Worm (Caenorhabditis elegans) whole organism, L3 larva: ENCODE measurements around the gene F49C12.6.

Source experiments
- ama-1 ChIP-seq: fragments of 150-350 bp; optimal IDR thresholded peaks from 2 replicates; lab custom pipeline; 2018
- ceh-9 ChIP-seq: sonication (generic microtip); optimal IDR thresholded peaks from 2 replicates; lab custom pipeline; 2018; ENCODE audit warnings: missing biosample characterization, missing genetic modification characterization
- fkh-10 ChIP-seq: sonication (generic microtip); optimal IDR thresholded peaks from 2 replicates; lab custom pipeline; 2017; ENCODE audit warnings: missing biosample characterization, missing genetic modification reagents, missing genetic modification characterization
- lin-15B ChIP-seq: fragments of 150-350 bp; optimal IDR thresholded peaks from 2 replicates; lab custom pipeline; 2014; ENCODE audit warnings: missing biosample characterization, missing genetic modification characterization
- nhr-237 ChIP-seq: fragments of 150-350 bp; optimal IDR thresholded peaks from 2 replicates; lab custom pipeline; 2014; ENCODE audit warnings: missing biosample characterization, missing genetic modification characterization
- skn-1 ChIP-seq: fragments of 150-350 bp; optimal IDR thresholded peaks from 2 replicates; lab custom pipeline; 2014; ENCODE audit warnings: missing biosample characterization, missing genetic modification characterization
- unc-62 ChIP-seq: fragments of 150-350 bp; sonication (generic microtip); optimal IDR thresholded peaks from 4 replicates; lab custom pipeline; 2014; ENCODE audit warnings: missing biosample characterization, missing genetic modification reagents, missing genetic modification characterization

- no peak for TF ChIP-seq fkh-10 (GFP tag; lab: Kevin White, UChicago)
- no peak for TF ChIP-seq ama-1 (lab: Kevin White, UChicago)
- no peak for TF ChIP-seq lin-15B
- no peak for TF ChIP-seq nhr-237
- TF ChIP-seq unc-62 (GFP tag; lab: Kevin White, UChicago) = no peak
- no peak for TF ChIP-seq ceh-9 (tag; lab: Kevin White, UChicago)
- TF ChIP-seq skn-1 (tag; lab: Kevin White, UChicago) = no peak
Measured at ce11 chrIV:9327706-9328105, 18.8 kb upstream of the F49C12.6 start, which contains the start of gene clec-183.
